Worm (Caenorhabditis elegans) whole organism, L2 larva: ENCODE data around the gene C35D10.17.

Source experiments
- aly-2 ChIP-seq: fragments of 150-350 bp; optimal IDR thresholded peaks from 2 replicates; lab custom pipeline; 2014; ENCODE audit warnings: missing biosample characterization, missing genetic modification characterization
- ceh-16 ChIP-seq: fragments of 150-350 bp; optimal IDR thresholded peaks from 2 replicates; lab custom pipeline; 2014; ENCODE audit warnings: missing biosample characterization, missing genetic modification characterization
- ceh-82 ChIP-seq: fragments of 150-350 bp; optimal IDR thresholded peaks from 2 replicates; lab custom pipeline; 2014; ENCODE audit warnings: missing biosample characterization, missing genetic modification characterization
- lin-11 ChIP-seq: fragments of 150-350 bp; sonication (generic microtip); optimal IDR thresholded peaks from 2 replicates; lab custom pipeline; 2014; ENCODE audit warnings: missing biosample characterization, missing genetic modification characterization, inconsistent platforms, mixed read lengths
- lin-39 ChIP-seq: fragments of 150-350 bp; optimal IDR thresholded peaks from 2 replicates; lab custom pipeline; 2014; ENCODE audit warnings: missing biosample characterization, missing genetic modification reagents, missing genetic modification characterization
- lsy-2 ChIP-seq, 2 experiments: fragments of 150-350 bp in 1 of 2; sonication (generic microtip) in 1 of 2; optimal IDR thresholded peaks; 2 replicates each; lab custom pipeline; 2014 to 2017; ENCODE audit warnings: missing biosample characterization in 2 of 2, missing genetic modification characterization in 2 of 2
- nhr-11 ChIP-seq: fragments of 150-350 bp; optimal IDR thresholded peaks from 2 replicates; lab custom pipeline; 2014; ENCODE audit warnings: missing biosample characterization, missing genetic modification characterization
- nhr-25 ChIP-seq: fragments of 150-350 bp; sonication (generic microtip); optimal IDR thresholded peaks from 3 replicates; lab custom pipeline; 2014; ENCODE audit warnings: missing biosample characterization, missing genetic modification characterization
- snpc-4 ChIP-seq: fragments of 150-350 bp; optimal IDR thresholded peaks from 2 replicates; lab custom pipeline; 2014; ENCODE audit warnings: missing biosample characterization, missing genetic modification characterization
- zag-1 ChIP-seq: fragments of 150-350 bp; optimal IDR thresholded peaks from 2 replicates; lab custom pipeline; 2014; ENCODE audit warnings: missing biosample characterization, missing genetic modification characterization

DNA sequence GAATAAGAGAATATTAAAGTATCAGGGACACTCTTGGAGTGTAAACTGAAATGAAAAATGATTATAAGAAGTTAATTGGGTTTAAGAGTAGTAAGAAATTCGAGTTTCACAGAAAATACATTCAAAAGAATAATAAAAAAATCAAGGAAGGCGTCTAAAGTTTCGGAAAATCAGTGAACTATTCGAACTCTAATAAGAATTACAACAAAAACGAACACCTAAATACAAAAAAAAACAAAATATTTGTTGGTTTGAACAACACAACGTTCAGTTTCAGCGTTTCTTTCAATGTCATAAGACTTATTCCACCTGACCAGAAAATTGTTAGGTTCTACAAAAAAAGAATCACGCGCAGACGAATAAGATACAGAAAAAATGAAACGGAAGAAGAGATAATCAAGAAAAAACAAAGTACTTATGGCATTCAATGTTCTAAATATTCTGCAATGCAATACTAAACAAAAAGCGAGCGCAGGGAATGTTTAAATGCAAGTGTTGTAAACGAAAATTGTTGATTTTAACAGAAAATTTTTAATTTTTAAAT, 32.2 kb downstream of the C35D10.17 start, which contains the start of gene nhl-2:
- no peak for TF ChIP-seq zag-1
- TF ChIP-seq nhr-25 (tag; lab: Kevin White, UChicago) = no peak
- TF ChIP-seq aly-2 (tag; lab: Kevin White, UChicago) = no peak
- no peak for TF ChIP-seq ceh-16 (tag; lab: Kevin White, UChicago)
- TF ChIP-seq snpc-4 (tag; lab: Kevin White, UChicago) = no peak
- TF ChIP-seq ceh-82 = no peak
- TF ChIP-seq nhr-11 (tag; lab: Kevin White, UChicago) = no peak
- TF ChIP-seq lin-11 (tag; lab: Kevin White, UChicago) = no peak
- TF ChIP-seq lsy-2 (tag; optimal IDR thresholded peaks at IDR 0.05; lab: Kevin White, UChicago) = no peak
- no peak for TF ChIP-seq lin-39 (tag; lab: Kevin White, UChicago)
